Worm (Caenorhabditis elegans): Measurements from ENCODE around the gene srd-70.

DNA sequence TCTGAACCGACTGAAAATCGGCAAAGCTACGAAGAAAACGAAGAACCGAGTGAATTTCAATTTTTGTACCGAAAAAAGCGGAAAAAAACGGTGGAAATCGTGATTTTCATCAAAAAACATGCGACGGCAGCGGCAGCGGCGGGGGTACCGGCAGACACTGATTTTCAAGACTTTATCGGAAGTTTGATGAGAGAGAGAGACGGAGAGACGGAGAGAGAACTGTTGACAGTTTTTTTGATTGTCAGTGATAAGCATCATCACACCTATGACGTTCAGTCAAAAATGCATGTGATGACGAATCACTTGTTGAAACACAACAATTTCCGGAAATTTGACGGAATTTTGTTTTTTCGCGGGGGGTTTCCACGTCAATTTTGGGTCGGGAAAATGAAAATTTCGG is 40.5 kb upstream of the srd-70 start:
- TF ChIP-seq lin-26 (GFP tag; IDR thresholded peaks at IDR 0.05) (no peak), lsl-1 (GFP tag; optimal IDR thresholded peaks at IDR 0.05) (no peak), F49E8.2 (tag; optimal IDR thresholded peaks at IDR 0.05; ENCODE audit: insufficient read depth) (no peak), efl-1 (GFP tag; optimal IDR thresholded peaks at IDR 0.05) (no peak), attf-3 (GFP tag; conservative IDR thresholded peaks at IDR 0.05) (no peak), ama-1 (optimal IDR thresholded peaks at IDR 0.05) (no peak), ama-1 (GFP tag; optimal IDR thresholded peaks at IDR 0.05) (no peak), ceh-58 (GFP tag; IDR thresholded peaks at IDR 0.05) (no peak)

Measured in whole organism, young adult.